Worm (Caenorhabditis elegans) whole organism, dauer: ENCODE data around the gene Y73B6BL.29.
A peak's percentile ranks its signal among the peaks of the same experiment; 100 is the strongest.
"Not testable (repeated sequence)": the region's sequence is repeated elsewhere in the genome, so short reads cannot be mapped to it uniquely, and the experiment has no call there.

Experiments
- unc-62 ChIP-seq: sonication (generic microtip); optimal IDR thresholded peaks from 2 replicates; lab custom pipeline; 2017; ENCODE audit warnings: missing biosample characterization, missing genetic modification reagents, missing genetic modification characterization

Y73B6BL.29 gene

ce11 chrIV:6327363-6328015 is 5.8 kb downstream of the Y73B6BL.29 start:
- TF ChIP-seq unc-62: no peak

ce11 chrIV:6328198-6328597 is 6.5 kb downstream of the Y73B6BL.29 start:
- TF ChIP-seq unc-62: no peak

- no peak for TF ChIP-seq unc-62
Measured at ce11 chrIV:6329339-6329738, 7.6 kb downstream of the Y73B6BL.29 start, which contains the start of gene seu-1. Gene seu-1, plus strand, starts transcription at chrIV:6329639.

- no peak for TF ChIP-seq unc-62
Measured at ce11 chrIV:6330790-6331189, 9.1 kb downstream of the Y73B6BL.29 start.

- no peak for TF ChIP-seq unc-62
Measured at ce11 chrIV:6333915-6334314, 12.2 kb downstream of the Y73B6BL.29 start, which contains the start of gene blos-2. Gene blos-2, plus strand, starts transcription at chrIV:6334215.

ce11 chrIV:6335908-6336307 is 14.2 kb downstream of the Y73B6BL.29 start, which contains the start of gene mif-4:
Gene mif-4, minus strand, starts transcription at chrIV:6335994.
- no peak for TF ChIP-seq unc-62

- TF ChIP-seq unc-62: peak; percentile 21
Measured at ce11 chrIV:6336748-6337147, 15.0 kb downstream of the Y73B6BL.29 start.

ce11 chrIV:6337353-6337752 is 15.6 kb downstream of the Y73B6BL.29 start, which contains the start of gene ipla-6:
Gene ipla-6, plus strand, starts transcription at chrIV:6337653.
- no peak for TF ChIP-seq unc-62

- TF ChIP-seq unc-62: no peak
Measured at ce11 chrIV:6342431-6342830, 20.7 kb downstream of the Y73B6BL.29 start, which contains the start of gene Y73B6BL.288. Gene Y73B6BL.288, minus strand, starts transcription at chrIV:6342531.

ce11 chrIV:6342876-6343275 is 21.1 kb downstream of the Y73B6BL.29 start, which contains the start of gene Y73B6BL.14:
Gene Y73B6BL.14, minus strand, starts transcription at chrIV:6342976.
- TF ChIP-seq unc-62: no peak

- not testable (repeated sequence) for TF ChIP-seq unc-62
Measured at ce11 chrIV:6347213-6347612, 25.5 kb downstream of the Y73B6BL.29 start, which contains the start of gene Y73B6BL.289. Gene Y73B6BL.289, plus strand, starts transcription at chrIV:6347513.

- TF ChIP-seq unc-62: no peak
Measured at ce11 chrIV:6361668-6362067, 39.9 kb downstream of the Y73B6BL.29 start, which contains the start of gene Y73B6BL.47. Gene Y73B6BL.47, plus strand, starts transcription at chrIV:6361968.

- TF ChIP-seq unc-62: no peak
Measured at ce11 chrIV:6363604-6364003, 41.9 kb downstream of the Y73B6BL.29 start.

ce11 chrIV:6365045-6365444 is 43.3 kb downstream of the Y73B6BL.29 start, which contains the start of gene Y73B6BL.270:
Gene Y73B6BL.270, plus strand, starts transcription at chrIV:6365345.
- TF ChIP-seq unc-62: no peak

ce11 chrIV:6366032-6366431 is 44.3 kb downstream of the Y73B6BL.29 start:
- TF ChIP-seq unc-62: no peak

ce11 chrIV:6369489-6369888 is 47.8 kb downstream of the Y73B6BL.29 start:
- no peak for TF ChIP-seq unc-62

- TF ChIP-seq unc-62: no peak
Measured at ce11 chrIV:6372267-6372666, 50.5 kb downstream of the Y73B6BL.29 start.

ce11 chrIV:6372993-6373392 is 51.3 kb downstream of the Y73B6BL.29 start, which contains the start of gene smg-3:
Gene smg-3, minus strand, starts transcription at chrIV:6373093.
- no peak for TF ChIP-seq unc-62
